Worm (Caenorhabditis elegans): ENCODE measurements around the gene C17C3.24.

- no peak for TF ChIP-seq sea-2 (GFP tag; optimal IDR thresholded peaks at IDR 0.05)
- TF ChIP-seq nhr-12 (tag; optimal IDR thresholded peaks at IDR 0.05) = no peak
- no peak for TF ChIP-seq ZK546.5 (tag; optimal IDR thresholded peaks at IDR 0.05)
- no peak for TF ChIP-seq nhr-28 (tag; optimal IDR thresholded peaks at IDR 0.05)
- no peak for TF ChIP-seq fos-1 (tag; optimal IDR thresholded peaks at IDR 0.05)
- no peak for TF ChIP-seq elt-3 (tag; optimal IDR thresholded peaks at IDR 0.05)
- no peak for TF ChIP-seq lin-39 (tag; optimal IDR thresholded peaks at IDR 0.05)
- TF ChIP-seq nhr-67 (tag; optimal IDR thresholded peaks at IDR 0.05) = no peak
- no peak for TF ChIP-seq skn-1 (tag; optimal IDR thresholded peaks at IDR 0.05)
- TF ChIP-seq fkh-10 (GFP tag; optimal IDR thresholded peaks at IDR 0.05) = no peak
- TF ChIP-seq unc-62 (GFP tag; optimal IDR thresholded peaks at IDR 0.05) = no peak
- TF ChIP-seq unc-39 (tag; optimal IDR thresholded peaks at IDR 0.05) = no peak
These were observed 19.8 kb upstream of the C17C3.24 start, which contains the start of gene C17C3.3 for ce11 chrII:5561392-5561791.
